Fruit fly (Drosophila melanogaster): ENCODE results near the gene MED30.

Gene MED30

dm6 chr3L:654019-654418 lies at the start of gene MED30, which contains the start of gene Rev1:
Gene MED30, minus strand, starts transcription at chr3L:654089.
Gene Rev1, plus strand, starts transcription at chr3L:654363.
- TF ChIP-seq h (GFP tag; optimal IDR thresholded peaks at IDR 0.05) (peak; percentile 97), dmrt93B (GFP tag; optimal IDR thresholded peaks at IDR 0.05) (peak; percentile 80), Myc (optimal IDR thresholded peaks at IDR 0.05) (peak; percentile 24), dsf (GFP tag; optimal IDR thresholded peaks at IDR 0.05; ENCODE audit: borderline replicate concordance) (peak; percentile 94), ey (GFP tag; optimal IDR thresholded peaks at IDR 0.05) (peak; percentile 97), OdsH (GFP tag; optimal IDR thresholded peaks at IDR 0.05) (peak; percentile 96), Hr78 (GFP tag; optimal IDR thresholded peaks at IDR 0.05) (no peak), Vsx2 (GFP tag; optimal IDR thresholded peaks at IDR 0.05; ENCODE audit: partially characterized antibody) (no peak), foxo (GFP tag; optimal IDR thresholded peaks at IDR 0.05) (peak; percentile 68 to 98), psq (GFP tag; optimal IDR thresholded peaks at IDR 0.05) (peak; percentile 90), Hr83 (GFP tag; optimal IDR thresholded peaks at IDR 0.05; ENCODE audit: poor library complexity, severe bottlenecking) (peak; percentile 96), tai (GFP tag; optimal IDR thresholded peaks at IDR 0.05) (no peak), pan (optimal IDR thresholded peaks at IDR 0.05) (no peak), Dif (GFP tag; optimal IDR thresholded peaks at IDR 0.05; ENCODE audit: partially characterized antibody) (no peak), GATAd (GFP tag; optimal IDR thresholded peaks at IDR 0.05) (peak; percentile 83), CG32264 (GFP tag; optimal IDR thresholded peaks at IDR 0.05) (peak; percentile 92), HLH106 (tag; optimal IDR thresholded peaks at IDR 0.05) (peak; percentile 93), br (GFP tag; optimal IDR thresholded peaks at IDR 0.05) (peak; percentile 96), lola (GFP tag; optimal IDR thresholded peaks at IDR 0.05) (no peak), CG9705 (GFP tag; optimal IDR thresholded peaks at IDR 0.05) (peak; percentile 87), sv (GFP tag; optimal IDR thresholded peaks at IDR 0.05) (peak; percentile 96), fru (GFP tag; optimal IDR thresholded peaks at IDR 0.05) (peak; percentile 97), Dfd (GFP tag; optimal IDR thresholded peaks at IDR 0.05) (no peak), Mio (GFP tag; optimal IDR thresholded peaks at IDR 0.05) (peak; percentile 86), Abd-B (GFP tag; optimal IDR thresholded peaks at IDR 0.05) (no peak), Sp1 (GFP tag; optimal IDR thresholded peaks at IDR 0.05) (peak; percentile 89), woc (GFP tag; optimal IDR thresholded peaks at IDR 0.05) (peak; percentile 89), Hnf4 (GFP tag; optimal IDR thresholded peaks at IDR 0.05) (peak; percentile 98), jim (GFP tag; optimal IDR thresholded peaks at IDR 0.05) (peak; percentile 90), dl (GFP tag; optimal IDR thresholded peaks at IDR 0.05; ENCODE audit: insufficient read depth in 1 of 2, partially characterized antibody in 2 of 2) (no peak), Rel (GFP tag; optimal IDR thresholded peaks at IDR 0.05) (peak; percentile 56), Rel (tag; optimal IDR thresholded peaks at IDR 0.05) (peak; percentile 68), CrebA (GFP tag; optimal IDR thresholded peaks at IDR 0.05; ENCODE audit: borderline replicate concordance) (no peak), sage (GFP tag; optimal IDR thresholded peaks at IDR 0.05) (peak; percentile 85), rgr (GFP tag; optimal IDR thresholded peaks at IDR 0.05) (peak; percentile 97), N (GFP tag; optimal IDR thresholded peaks at IDR 0.05) (no peak), brk (GFP tag; optimal IDR thresholded peaks at IDR 0.05) (no peak), Jra (GFP tag; optimal IDR thresholded peaks at IDR 0.05) (peak; percentile 97), usp (GFP tag; optimal IDR thresholded peaks at IDR 0.05) (no peak)

- TF ChIP-seq sv (GFP tag; optimal IDR thresholded peaks at IDR 0.05) (no peak), OdsH (GFP tag; optimal IDR thresholded peaks at IDR 0.05) (no peak), usp (GFP tag; optimal IDR thresholded peaks at IDR 0.05) (no peak), woc (GFP tag; optimal IDR thresholded peaks at IDR 0.05) (no peak), br (GFP tag; optimal IDR thresholded peaks at IDR 0.05) (no peak), dmrt93B (GFP tag; optimal IDR thresholded peaks at IDR 0.05) (no peak), Hnf4 (GFP tag; optimal IDR thresholded peaks at IDR 0.05) (no peak), HLH106 (tag; optimal IDR thresholded peaks at IDR 0.05) (no peak), Jra (GFP tag; optimal IDR thresholded peaks at IDR 0.05) (no peak), CrebA (GFP tag; optimal IDR thresholded peaks at IDR 0.05; ENCODE audit: borderline replicate concordance) (no peak), ey (GFP tag; optimal IDR thresholded peaks at IDR 0.05) (no peak), lola (GFP tag; optimal IDR thresholded peaks at IDR 0.05) (no peak), dl (GFP tag; optimal IDR thresholded peaks at IDR 0.05; ENCODE audit: insufficient read depth in 1 of 2, partially characterized antibody in 2 of 2) (no peak), Vsx2 (GFP tag; optimal IDR thresholded peaks at IDR 0.05; ENCODE audit: partially characterized antibody) (no peak), tai (GFP tag; optimal IDR thresholded peaks at IDR 0.05) (no peak), sage (GFP tag; optimal IDR thresholded peaks at IDR 0.05) (no peak), GATAd (GFP tag; optimal IDR thresholded peaks at IDR 0.05) (no peak), Hr78 (GFP tag; optimal IDR thresholded peaks at IDR 0.05) (no peak), Abd-B (GFP tag; optimal IDR thresholded peaks at IDR 0.05) (no peak)
These were observed 49.4 kb upstream of the MED30 start for dm6 chr3L:703160-703793.
